Worm (Caenorhabditis elegans): ENCODE data around the gene ins-37.

The ins-37 gene

DNA sequence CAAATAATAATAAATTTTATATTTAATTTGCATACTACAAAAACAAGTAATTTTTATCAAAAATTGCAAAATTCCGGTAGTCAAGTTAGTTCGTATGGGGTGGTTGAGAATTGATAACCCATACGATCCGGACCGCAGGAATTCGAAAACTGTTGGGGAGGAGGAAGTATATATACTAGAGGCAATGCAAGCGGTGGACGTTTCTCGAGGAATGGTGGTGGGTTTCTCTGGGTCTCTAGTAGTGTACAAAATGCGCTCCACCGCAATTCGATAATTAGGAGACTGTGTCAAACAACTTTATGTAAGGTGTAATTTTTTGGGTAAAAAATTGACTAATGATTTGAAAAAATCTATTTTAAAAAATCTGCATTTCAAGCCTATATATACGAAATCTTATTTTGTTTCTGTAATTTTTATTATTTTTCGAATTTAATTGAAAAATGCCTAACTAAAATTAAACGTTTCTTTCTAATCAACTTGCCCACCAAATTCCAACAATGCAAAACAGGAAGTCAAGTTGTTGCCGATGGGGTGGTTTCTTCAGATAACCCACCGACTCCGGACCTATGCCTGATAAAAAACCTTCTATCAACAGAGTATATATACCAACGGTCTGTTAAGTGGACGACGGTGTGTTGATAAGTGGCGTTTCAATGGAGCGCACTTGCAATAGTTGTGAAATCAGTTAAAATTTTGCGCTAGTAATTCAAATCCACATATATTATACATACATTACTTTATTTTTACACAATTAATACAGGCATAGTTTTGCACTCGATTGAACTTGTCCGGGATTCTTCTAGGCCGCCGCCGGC is 1.3 kb downstream of the ins-37 start (continued):
- peak; percentile 65; the same call in 1 of the 2 replicates for TF ChIP-seq F26F4.8 (GFP tag; conservative IDR thresholded peaks at IDR 0.05)
- peak; percentile 73; the same call in 1 of the 2 replicates for TF ChIP-seq zip-11 (GFP tag; IDR thresholded peaks at IDR 0.05)
- TF ChIP-seq nhr-111 (GFP tag; optimal IDR thresholded peaks at IDR 0.05) = peak; percentile 71
- TF ChIP-seq lin-1 (GFP tag; IDR thresholded peaks at IDR 0.05) = peak; percentile 82
- no peak for TF ChIP-seq cey-2 (tag; optimal IDR thresholded peaks at IDR 0.05; ENCODE audit: borderline replicate concordance, insufficient read depth)
- TF ChIP-seq set-16 (GFP tag; IDR thresholded peaks at IDR 0.05) = 0 out of 2 replicates have a peak, but pooled peaks have one; percentile 8
- TF ChIP-seq F10B5.3 (tag; optimal IDR thresholded peaks at IDR 0.05) = peak; percentile 70
- no peak for TF ChIP-seq lin-39 (tag; optimal IDR thresholded peaks at IDR 0.05)

DNA sequence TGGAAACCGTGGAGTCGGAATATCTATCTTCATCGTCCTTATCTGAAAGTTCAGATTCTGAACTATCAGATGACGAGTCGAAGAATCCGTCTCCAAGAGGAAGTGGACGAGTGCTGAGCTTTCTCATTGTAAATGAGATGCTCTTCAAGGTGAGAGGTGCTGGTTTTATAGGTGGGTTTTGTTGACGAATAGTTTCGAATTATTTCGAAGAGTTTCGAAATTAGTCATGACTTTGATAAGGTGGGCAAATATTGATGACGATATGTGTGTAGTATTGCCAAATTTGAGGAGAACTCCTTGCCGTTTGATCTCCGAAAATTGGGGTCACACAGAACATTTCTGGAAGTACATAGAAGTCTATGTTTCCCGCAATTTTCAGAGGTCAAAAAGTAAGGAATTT is 2.4 kb downstream of the ins-37 start, which contains the start of gene F08G2.5:
Gene F08G2.5, minus strand, starts transcription at position 127 of the 400 bp plus-strand sequence.
- TF ChIP-seq nhr-25 (tag; optimal IDR thresholded peaks at IDR 0.05; ENCODE audit: borderline replicate concordance, insufficient read depth) (no peak), nhr-6 (tag; optimal IDR thresholded peaks at IDR 0.05) (no peak), unc-62 (GFP tag; optimal IDR thresholded peaks at IDR 0.05 in 1 of 2) (no peak), unc-62 (tag; optimal IDR thresholded peaks at IDR 0.05) (no peak), daf-16 (GFP tag; optimal IDR thresholded peaks at IDR 0.05) (no peak), daf-16 (tag; optimal IDR thresholded peaks at IDR 0.05) (peak; percentile 70), fos-1 (tag; optimal IDR thresholded peaks at IDR 0.05) (no peak), unc-39 (tag; optimal IDR thresholded peaks at IDR 0.05) (no peak), nhr-28 (tag; optimal IDR thresholded peaks at IDR 0.05) (peak; percentile 9)

DNA sequence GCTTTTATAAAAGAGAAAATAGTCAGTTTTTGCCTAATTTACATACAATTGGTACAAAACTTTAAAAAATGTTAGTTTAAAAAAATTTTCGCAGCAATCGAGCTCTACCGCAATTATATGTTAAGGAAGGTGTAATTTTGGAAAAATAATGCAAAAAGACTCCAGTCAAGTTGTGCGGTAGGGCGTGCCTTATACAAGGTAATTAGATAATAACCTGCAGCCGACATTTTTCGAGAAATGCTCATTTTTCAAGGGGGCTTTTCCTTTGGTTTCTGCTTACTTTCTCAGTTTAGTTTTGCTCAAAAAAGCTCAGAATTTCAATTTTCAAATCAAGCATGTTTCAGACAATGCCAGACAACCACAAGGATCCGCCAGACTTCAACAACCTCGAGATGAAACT is 5.7 kb downstream of the ins-37 start, which contains the start of gene F08G2.4:
Gene F08G2.4, plus strand, starts transcription at position 348 of the 400 bp plus-strand sequence.
- no peak for TF ChIP-seq Y75B8A.6 (GFP tag; IDR thresholded peaks at IDR 0.05)
- no peak for TF ChIP-seq daf-16 (GFP tag; optimal IDR thresholded peaks at IDR 0.05)
- TF ChIP-seq daf-16 (tag; optimal IDR thresholded peaks at IDR 0.05) = no peak
- TF ChIP-seq pqm-1 (tag; optimal IDR thresholded peaks at IDR 0.05) = no peak
- TF ChIP-seq dve-1 (tag; optimal IDR thresholded peaks at IDR 0.05; ENCODE audit: insufficient read depth) = no peak
- TF ChIP-seq ceh-20 (GFP tag; IDR thresholded peaks at IDR 0.05) = no peak
- no peak for TF ChIP-seq dpl-1 (GFP tag; optimal IDR thresholded peaks at IDR 0.05)
- TF ChIP-seq ceh-82 (tag; optimal IDR thresholded peaks at IDR 0.05) = no peak
- TF ChIP-seq attf-4 (tag; optimal IDR thresholded peaks at IDR 0.05) = no peak
- TF ChIP-seq fkh-10 (GFP tag; optimal IDR thresholded peaks at IDR 0.05) = no peak
- TF ChIP-seq daf-12 (tag; optimal IDR thresholded peaks at IDR 0.05) = no peak
- TF ChIP-seq lin-38 (GFP tag; IDR thresholded peaks at IDR 0.05) = no peak
- no peak for TF ChIP-seq dmd-8 (GFP tag; IDR thresholded peaks at IDR 0.05)
- no peak for TF ChIP-seq daf-8 (GFP tag; IDR thresholded peaks at IDR 0.05)
- TF ChIP-seq ama-1 (optimal IDR thresholded peaks at IDR 0.05) = no peak
- no peak for TF ChIP-seq hlh-11 (tag; optimal IDR thresholded peaks at IDR 0.05)
- TF ChIP-seq unc-62 (GFP tag; optimal IDR thresholded peaks at IDR 0.05 in 1 of 2) = no peak
- TF ChIP-seq unc-62 (tag; optimal IDR thresholded peaks at IDR 0.05) = no peak
- no peak for TF ChIP-seq nhr-76 (tag; optimal IDR thresholded peaks at IDR 0.05)
- no peak for TF ChIP-seq aly-2 (tag; optimal IDR thresholded peaks at IDR 0.05)

DNA sequence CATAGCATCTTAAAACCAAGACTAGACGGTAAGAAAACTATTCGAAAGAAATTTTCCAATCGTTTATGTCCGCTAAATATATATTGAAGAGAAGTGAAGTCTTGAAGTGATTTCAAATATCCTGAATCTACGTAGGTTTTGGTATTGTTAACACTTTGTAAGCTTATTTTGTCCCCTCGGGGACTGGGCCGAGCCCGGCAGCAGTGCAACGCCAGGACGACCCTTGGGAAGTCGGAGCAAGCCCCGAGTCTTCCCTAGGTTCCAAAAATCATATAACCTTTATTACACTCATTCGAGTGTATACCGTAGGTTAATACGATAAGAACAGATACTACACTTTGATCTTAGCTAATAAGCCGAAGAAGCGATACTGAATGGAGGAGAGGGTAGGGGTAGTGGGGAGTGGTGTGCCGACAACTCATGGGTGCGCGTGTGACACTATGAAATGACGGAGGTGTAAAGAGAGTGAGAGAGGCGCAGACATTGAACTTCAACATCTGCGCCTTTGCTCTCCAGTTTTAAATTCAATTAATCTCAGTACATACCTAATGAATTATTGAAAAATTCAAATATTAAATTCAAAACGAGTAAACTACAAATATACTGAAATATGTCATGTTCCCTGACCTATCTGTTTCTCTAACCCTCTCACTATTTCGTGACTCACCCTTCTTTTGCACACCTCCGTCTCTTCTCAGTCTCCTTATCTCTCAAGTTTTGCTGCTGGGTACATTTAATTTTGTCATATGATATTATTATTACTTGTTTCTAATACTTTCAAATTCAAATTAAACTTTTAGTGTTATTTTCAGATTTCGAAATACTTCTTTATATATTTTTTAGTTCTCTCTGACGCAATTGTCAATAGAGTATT is 6.5 kb downstream of the ins-37 start:
- peak; percentile 90 for TF ChIP-seq nhr-77 (tag; optimal IDR thresholded peaks at IDR 0.05)
- TF ChIP-seq hlh-30 (tag; optimal IDR thresholded peaks at IDR 0.05; ENCODE audit: insufficient read depth) = peak; percentile 70
- peak; percentile 37 for TF ChIP-seq duxl-1 (tag; optimal IDR thresholded peaks at IDR 0.05; ENCODE audit: poor library complexity)
- peak; percentile 69; the same call in 1 of the 2 replicates for TF ChIP-seq mdt-29 (GFP tag; IDR thresholded peaks at IDR 0.05)
- peak; percentile 39 for TF ChIP-seq rbr-2 (tag; optimal IDR thresholded peaks at IDR 0.05)
- TF ChIP-seq nhr-76 (tag; optimal IDR thresholded peaks at IDR 0.05) = peak; percentile 28
- 0 out of 2 replicates have a peak, but pooled peaks have one; percentile 32 for TF ChIP-seq mxl-2 (GFP tag; conservative IDR thresholded peaks at IDR 0.05)
- peak; percentile 52; the same call in 1 of the 2 replicates for TF ChIP-seq arid-1 (GFP tag; conservative IDR thresholded peaks at IDR 0.05)
- TF ChIP-seq mep-1 (tag; optimal IDR thresholded peaks at IDR 0.05) = peak; percentile 62
- TF ChIP-seq nhr-48 (tag; optimal IDR thresholded peaks at IDR 0.05) = peak; percentile 59
- peak in 1 of 2 experiments; percentile 41 for TF ChIP-seq daf-16 (GFP tag; optimal IDR thresholded peaks at IDR 0.05)
- TF ChIP-seq daf-16 (tag; optimal IDR thresholded peaks at IDR 0.05) = peak; percentile 62
- peak; percentile 11 for TF ChIP-seq aly-2 (tag; optimal IDR thresholded peaks at IDR 0.05)
- TF ChIP-seq php-3 (GFP tag; IDR thresholded peaks at IDR 0.05) = peak; percentile 30; the same call in 1 of the 2 replicates
